Worm (Caenorhabditis elegans) whole organism, L4 larva: Measurements from ENCODE around the gene F55C5.17.

ENCODE experiments used
- T20F7.1 ChIP-seq: fragments of 200-800 bp; sonication (Bioruptor generic); optimal IDR thresholded peaks from 2 replicates; lab custom pipeline; 2018; ENCODE audit warnings: mild to moderate bottlenecking, missing genetic modification characterization, missing compliant biosample characterization
- aly-2 ChIP-seq: sonication (generic microtip); optimal IDR thresholded peaks from 2 replicates; lab custom pipeline; 2018; ENCODE audit warnings: missing biosample characterization, missing genetic modification characterization
- ceh-44 ChIP-seq: fragments of 200-800 bp; sonication (Bioruptor generic); IDR thresholded peaks from 2 replicates; pipeline ENCODE4 v1.3.6; 2022; ENCODE audit warnings: missing genetic modification reagents, missing genetic modification characterization, missing compliant biosample characterization
- jun-1 ChIP-seq: fragments of 150-350 bp; optimal IDR thresholded peaks from 2 replicates; lab custom pipeline; 2014; ENCODE audit warnings: missing biosample characterization, missing genetic modification reagents, missing genetic modification characterization
- lin-1 ChIP-seq: fragments of 200-800 bp; sonication (Bioruptor generic); IDR thresholded peaks from 2 replicates; pipeline ENCODE4 v1.3.6; 2022; ENCODE audit warnings: missing genetic modification reagents, missing genetic modification characterization, missing compliant biosample characterization
- madf-9 ChIP-seq: fragments of 200-800 bp; sonication (Bioruptor generic); conservative IDR thresholded peaks from 2 replicates; pipeline ENCODE4 v1.3.6; 2022; ENCODE audit warnings: missing genetic modification reagents, missing genetic modification characterization, missing compliant biosample characterization
- mdl-1 ChIP-seq, 2 experiments: fragments of 150-350 bp in 1 of 2; sonication (generic microtip) in 1 of 2; optimal IDR thresholded peaks; 2 replicates each; lab custom pipeline; 2014 to 2017; ENCODE audit warnings: missing biosample characterization in 2 of 2, missing genetic modification characterization in 2 of 2
- mep-1 ChIP-seq: fragments of 150-350 bp; sonication (generic microtip); optimal IDR thresholded peaks from 3 replicates; lab custom pipeline; 2014; ENCODE audit warnings: missing biosample characterization, missing genetic modification characterization
- nhr-6 ChIP-seq: fragments of 150-350 bp; optimal IDR thresholded peaks from 2 replicates; lab custom pipeline; 2014; ENCODE audit warnings: missing biosample characterization, missing genetic modification characterization
- nhr-77 ChIP-seq: fragments of 150-350 bp; optimal IDR thresholded peaks from 2 replicates; lab custom pipeline; 2014; ENCODE audit warnings: missing biosample characterization, missing genetic modification characterization
- pha-4 ChIP-seq, 2 experiments: fragments of 150-350 bp in 1 of 2; fragments of 200-800 bp in 1 of 2; sonication (Bioruptor generic) in 1 of 2; IDR thresholded peaks in 1 of 2; optimal IDR thresholded peaks in 1 of 2; 2 replicates each; pipeline versions ENCODE4 v1.3.6 to Lab custom; 2014 to 2022; ENCODE audit warnings: missing genetic modification characterization in 2 of 2, missing genetic modification reagents in 2 of 2, missing biosample characterization in 1 of 2, missing compliant biosample characterization in 1 of 2
- snpc-4 ChIP-seq: fragments of 150-350 bp; optimal IDR thresholded peaks from 2 replicates; lab custom pipeline; 2014; ENCODE audit warnings: missing biosample characterization, missing genetic modification characterization
- unc-39 ChIP-seq: sonication (generic microtip); optimal IDR thresholded peaks from 2 replicates; lab custom pipeline; 2017; ENCODE audit warnings: missing biosample characterization, missing genetic modification characterization

DNA sequence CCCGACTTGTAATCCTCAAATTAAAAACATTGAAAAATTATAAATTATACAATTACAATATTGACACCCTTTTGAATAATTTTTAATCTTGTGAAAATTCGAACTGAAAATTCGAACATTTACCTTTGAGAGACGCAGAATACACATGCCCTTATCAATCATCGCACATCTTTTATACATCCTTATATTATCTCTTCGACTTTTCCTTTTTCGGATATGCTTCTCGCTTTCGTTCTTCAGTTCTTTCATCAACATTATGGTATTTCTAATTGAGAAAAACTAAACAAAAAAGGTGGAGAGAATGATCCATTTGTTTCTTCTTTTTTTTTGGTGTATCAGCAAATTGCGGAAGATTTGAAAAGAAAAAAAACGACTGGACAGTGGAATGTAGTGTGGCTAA lies 47.0 kb downstream of the F55C5.17 start:
- TF ChIP-seq mep-1 (no peak), aly-2 (no peak), T20F7.1 (GFP tag; lab: Kevin White, UChicago) (no peak), snpc-4 (tag; lab: Kevin White, UChicago) (no peak), nhr-6 (tag; lab: Kevin White, UChicago) (no peak), lin-1 (GFP tag; lab: Robert Waterston, UW) (no peak), ceh-44 (GFP tag; lab: Robert Waterston, UW) (no peak), jun-1 (tag; lab: Kevin White, UChicago) (no peak), madf-9 (GFP tag; lab: Robert Waterston, UW) (no peak), mdl-1 (tag; optimal IDR thresholded peaks at IDR 0.05; lab: Kevin White, UChicago) (no peak), unc-39 (tag; lab: Kevin White, UChicago) (no peak), pha-4 (GFP tag; IDR thresholded peaks at IDR 0.05; lab: Robert Waterston, UW) (no peak), pha-4 (tag; optimal IDR thresholded peaks at IDR 0.05; lab: Kevin White, UChicago) (no peak), nhr-77 (tag; lab: Kevin White, UChicago) (no peak)
